Fruit fly (Drosophila melanogaster) whole organism, wandering third instar larva: ENCODE data around the gene CG5846.

Experiments
- Abd-B ChIP-seq: fragments of >200 bp; optimal IDR thresholded peaks from 2 replicates; lab custom pipeline; 2017; ENCODE audit warnings: missing biosample characterization, missing genetic modification characterization
- CG32264 ChIP-seq: fragments of 200-800 bp; sonication (Bioruptor generic); optimal IDR thresholded peaks from 2 replicates; lab custom pipeline; 2016; ENCODE audit warnings: missing biosample characterization, missing genetic modification characterization
- CG9705 ChIP-seq: fragments of 200-800 bp; sonication (Bioruptor generic); optimal IDR thresholded peaks from 2 replicates; lab custom pipeline; 2018; ENCODE audit warnings: missing biosample characterization, mild to moderate bottlenecking, missing genetic modification characterization
- CrebA ChIP-seq: fragments of 200-800 bp; sonication (Bioruptor generic); optimal IDR thresholded peaks from 2 replicates; lab custom pipeline; 2016; ENCODE audit warnings: missing biosample characterization, mild to moderate bottlenecking, missing genetic modification characterization, borderline replicate concordance
- Dfd ChIP-seq: fragments of >200 bp; optimal IDR thresholded peaks from 2 replicates; lab custom pipeline; 2017; ENCODE audit warnings: missing biosample characterization, missing genetic modification characterization
- Dif ChIP-seq: fragments of 200-275, 200-300 bp; sonication (Bioruptor generic); optimal IDR thresholded peaks from 2 replicates; lab custom pipeline; 2018; ENCODE audit warnings: missing biosample characterization, missing genetic modification characterization; ENCODE audit not compliant: partially characterized antibody
- GATAd ChIP-seq: sonication (Bioruptor generic); optimal IDR thresholded peaks from 2 replicates; lab custom pipeline; 2016; ENCODE audit warnings: missing biosample characterization, missing genetic modification characterization
- HLH106 ChIP-seq: fragments of 200-800 bp; optimal IDR thresholded peaks from 3 replicates; lab custom pipeline; 2019; ENCODE audit warnings: missing biosample characterization, mild to moderate bottlenecking, missing genetic modification characterization, moderate library complexity
- Hnf4 ChIP-seq: fragments of 200-800 bp; sonication (Bioruptor generic); optimal IDR thresholded peaks from 2 replicates; lab custom pipeline; 2016; ENCODE audit warnings: missing biosample characterization, mild to moderate bottlenecking, missing genetic modification characterization
- Hr78 ChIP-seq: fragments of >200 bp; optimal IDR thresholded peaks from 2 replicates; lab custom pipeline; 2017; ENCODE audit warnings: missing biosample characterization, missing genetic modification characterization
- Hr83 ChIP-seq: fragments of 200-300 bp; sonication (Bioruptor generic); optimal IDR thresholded peaks from 2 replicates; lab custom pipeline; 2016; ENCODE audit warnings: missing biosample characterization, mild to moderate bottlenecking, missing genetic modification characterization, moderate library complexity; ENCODE audit not compliant: poor library complexity, severe bottlenecking
- Jra ChIP-seq: sonication (Bioruptor generic); optimal IDR thresholded peaks from 2 replicates; lab custom pipeline; 2016; ENCODE audit warnings: missing biosample characterization, missing genetic modification characterization
- Mio ChIP-seq: sonication (Bioruptor generic); optimal IDR thresholded peaks from 2 replicates; lab custom pipeline; 2016; ENCODE audit warnings: missing biosample characterization, missing genetic modification characterization
- Myc ChIP-seq: fragments of >200 bp; optimal IDR thresholded peaks from 2 replicates; lab custom pipeline; 2017
- N ChIP-seq: fragments of >200 bp; optimal IDR thresholded peaks from 2 replicates; lab custom pipeline; 2018; ENCODE audit warnings: missing biosample characterization, missing external identifiers, missing genetic modification characterization
- OdsH ChIP-seq: fragments of 200-800 bp; sonication (Bioruptor generic); optimal IDR thresholded peaks from 2 replicates; lab custom pipeline; 2016; ENCODE audit warnings: missing biosample characterization, mild to moderate bottlenecking, missing genetic modification characterization
- Rel ChIP-seq, 2 experiments: fragments of 200-800 bp; sonication (Bioruptor generic) in 1 of 2; optimal IDR thresholded peaks; 2 replicates in 1 of 2; 3 replicates in 1 of 2; lab custom pipeline; 2016 to 2019; ENCODE audit warnings: mild to moderate bottlenecking in 2 of 2, missing biosample characterization in 2 of 2, missing genetic modification characterization in 2 of 2, moderate library complexity in 1 of 2
- Sp1 ChIP-seq: fragments of 200-800 bp; sonication (Bioruptor generic); optimal IDR thresholded peaks from 3 replicates; lab custom pipeline; 2019; ENCODE audit warnings: missing biosample characterization, mild to moderate bottlenecking, missing genetic modification characterization, moderate library complexity
- Vsx2 ChIP-seq: fragments of 200-300, 225-300 bp; sonication (Bioruptor generic); optimal IDR thresholded peaks from 2 replicates; lab custom pipeline; 2018; ENCODE audit warnings: missing biosample characterization, missing genetic modification characterization; ENCODE audit not compliant: partially characterized antibody
- br ChIP-seq: fragments of 200-800 bp; sonication (Bioruptor generic); optimal IDR thresholded peaks from 2 replicates; lab custom pipeline; 2016; ENCODE audit warnings: missing biosample characterization, missing genetic modification characterization
- brk ChIP-seq: fragments of 200-800 bp; sonication (Bioruptor generic); optimal IDR thresholded peaks from 2 replicates; lab custom pipeline; 2016; ENCODE audit warnings: missing biosample characterization, mild to moderate bottlenecking, missing genetic modification characterization
- dl ChIP-seq, 2 experiments: fragments of 175-275, 200-275 bp in 1 of 2; fragments of 200-275 bp in 1 of 2; sonication (Bioruptor generic); optimal IDR thresholded peaks; lab custom pipeline; 2018; ENCODE audit warnings: mild to moderate bottlenecking in 2 of 2, missing biosample characterization in 2 of 2, missing genetic modification characterization in 2 of 2, moderate library complexity in 2 of 2; ENCODE audit not compliant: partially characterized antibody in 2 of 2, insufficient read depth in 1 of 2
- dmrt93B ChIP-seq: fragments of 200-800 bp; sonication (Bioruptor generic); optimal IDR thresholded peaks from 2 replicates; lab custom pipeline; 2018; ENCODE audit warnings: missing biosample characterization, mild to moderate bottlenecking, missing genetic modification characterization
- dsf ChIP-seq: sonication (Bioruptor generic); optimal IDR thresholded peaks from 2 replicates; lab custom pipeline; 2016; ENCODE audit warnings: missing biosample characterization, missing genetic modification characterization, borderline replicate concordance
- ey ChIP-seq: fragments of 200-800 bp; sonication (Bioruptor generic); optimal IDR thresholded peaks from 2 replicates; lab custom pipeline; 2016; ENCODE audit warnings: missing biosample characterization, missing genetic modification characterization
- foxo ChIP-seq, 2 experiments: fragments of 200-800 bp; sonication (Bioruptor generic); optimal IDR thresholded peaks; 2 replicates in 1 of 2; 3 replicates in 1 of 2; lab custom pipeline; 2016 to 2017; ENCODE audit warnings: missing biosample characterization in 2 of 2, missing genetic modification characterization in 2 of 2
- fru ChIP-seq: fragments of 200-800 bp; sonication (Bioruptor generic); optimal IDR thresholded peaks from 3 replicates; lab custom pipeline; 2016; ENCODE audit warnings: missing biosample characterization, mild to moderate bottlenecking, missing genetic modification characterization
- h ChIP-seq: fragments of 200-800 bp; sonication (Bioruptor generic); optimal IDR thresholded peaks from 3 replicates; lab custom pipeline; 2016; ENCODE audit warnings: missing biosample characterization, mild to moderate bottlenecking, missing genetic modification characterization
- jim ChIP-seq: fragments of 175-275, 200-325 bp; sonication (Bioruptor generic); optimal IDR thresholded peaks from 2 replicates; lab custom pipeline; 2016; ENCODE audit warnings: missing biosample characterization, mild to moderate bottlenecking, missing genetic modification characterization
- lola ChIP-seq: fragments of >200 bp; optimal IDR thresholded peaks from 2 replicates; lab custom pipeline; 2017; ENCODE audit warnings: missing biosample characterization, missing genetic modification characterization
- pan ChIP-seq: fragments of >200 bp; optimal IDR thresholded peaks from 2 replicates; lab custom pipeline; 2017
- psq ChIP-seq: fragments of 200-800 bp; sonication (Bioruptor generic); optimal IDR thresholded peaks from 3 replicates; lab custom pipeline; 2017; ENCODE audit warnings: missing biosample characterization, mild to moderate bottlenecking, missing genetic modification characterization, moderate library complexity
- rgr ChIP-seq: fragments of 200-800 bp; sonication (Bioruptor generic); optimal IDR thresholded peaks from 3 replicates; lab custom pipeline; 2016; ENCODE audit warnings: missing biosample characterization, mild to moderate bottlenecking, missing genetic modification characterization
- sage ChIP-seq: fragments of 200-800 bp; sonication (Bioruptor generic); optimal IDR thresholded peaks from 2 replicates; lab custom pipeline; 2016; ENCODE audit warnings: missing biosample characterization, mild to moderate bottlenecking, missing genetic modification characterization
- sv ChIP-seq: fragments of 200-800 bp; sonication (Bioruptor generic); optimal IDR thresholded peaks from 3 replicates; lab custom pipeline; 2016; ENCODE audit warnings: missing biosample characterization, missing genetic modification characterization
- tai ChIP-seq: sonication (Bioruptor generic); optimal IDR thresholded peaks from 2 replicates; lab custom pipeline; 2016; ENCODE audit warnings: missing biosample characterization, missing genetic modification characterization
- usp ChIP-seq: fragments of >200 bp; optimal IDR thresholded peaks from 2 replicates; lab custom pipeline; 2017; ENCODE audit warnings: missing biosample characterization, missing genetic modification characterization
- woc ChIP-seq: sonication (Bioruptor generic); optimal IDR thresholded peaks from 2 replicates; lab custom pipeline; 2016; ENCODE audit warnings: missing biosample characterization, mild to moderate bottlenecking, missing genetic modification characterization

CG5846 gene

DNA sequence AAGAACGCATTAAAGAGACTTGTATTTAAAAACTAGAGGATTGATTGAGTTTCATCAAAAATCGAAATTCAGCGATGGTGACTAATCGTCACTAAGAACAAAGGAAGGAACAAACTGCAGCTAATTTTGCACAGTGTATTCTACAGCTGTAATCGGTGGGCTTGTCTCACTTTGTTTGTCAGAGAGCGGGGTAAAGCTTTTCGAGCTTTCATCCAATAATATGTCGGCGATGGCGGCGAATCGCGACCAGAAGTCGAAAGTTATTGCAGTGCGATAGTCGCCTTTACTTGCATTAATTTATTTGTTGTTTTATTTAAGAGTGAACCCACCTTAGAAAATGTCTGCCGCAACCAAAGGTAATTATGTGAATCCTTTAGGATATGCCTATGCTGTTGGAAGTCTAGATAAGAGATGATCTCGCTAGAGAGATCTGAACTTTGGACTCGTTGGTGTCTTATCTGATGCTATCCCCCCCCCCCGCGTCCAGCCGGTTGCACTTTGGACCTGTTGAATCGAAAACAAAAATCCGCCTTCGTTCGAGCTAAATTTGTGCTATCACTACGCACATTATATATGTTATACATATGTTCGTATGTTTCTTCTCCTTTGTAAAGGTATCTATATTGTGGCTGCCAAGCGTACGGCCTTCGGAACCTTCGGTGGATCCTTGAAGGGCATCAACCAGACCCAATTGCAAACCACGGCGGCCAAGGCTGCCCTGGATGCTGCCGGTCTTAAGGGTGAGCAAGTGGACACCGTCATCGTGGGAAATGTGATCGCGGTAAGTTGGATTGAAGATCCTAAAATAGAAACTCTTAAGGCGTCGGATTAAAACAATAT lies 41.8 kb downstream of the CG5846 start, which contains the start of gene yip2:
Gene yip2, plus strand, starts transcription at position 243 of the 840 bp plus-strand sequence.
- TF ChIP-seq Hr83 (peak; percentile 22), Abd-B (no peak), OdsH (GFP tag; lab: Kevin White, UChicago) (peak; percentile 35), foxo (GFP tag; optimal IDR thresholded peaks at IDR 0.05; lab: Kevin White, UChicago) (peak; percentile 17 to 59), rgr (GFP tag; lab: Kevin White, UChicago) (peak; percentile 61), Jra (peak; percentile 85), br (peak; percentile 65), Myc (no peak), Vsx2 (GFP tag; lab: Kevin White, UChicago) (no peak), lola (GFP tag; lab: Kevin White, UChicago) (no peak), N (no peak), woc (GFP tag; lab: Kevin White, UChicago) (peak; percentile 61), Dfd (GFP tag; lab: Kevin White, UChicago) (no peak), sage (GFP tag; lab: Kevin White, UChicago) (peak; percentile 58), fru (peak; percentile 64), pan (lab: Kevin White, UChicago) (no peak), Dif (GFP tag; lab: Kevin White, UChicago) (no peak), Mio (GFP tag; lab: Kevin White, UChicago) (no peak), ey (GFP tag; lab: Kevin White, UChicago) (peak; percentile 42), brk (GFP tag; lab: Kevin White, UChicago) (no peak), psq (GFP tag; lab: Kevin White, UChicago) (peak; percentile 43), sv (GFP tag; lab: Kevin White, UChicago) (peak; percentile 26), h (peak; percentile 61), dsf (peak; percentile 19), Sp1 (peak; percentile 82), dmrt93B (GFP tag; lab: Kevin White, UChicago) (no peak), CG9705 (GFP tag; lab: Kevin White, UChicago) (peak; percentile 48), HLH106 (peak; percentile 35), Rel (GFP tag; optimal IDR thresholded peaks at IDR 0.05; lab: Kevin White, UChicago) (peak; percentile 86), Rel (tag; optimal IDR thresholded peaks at IDR 0.05; lab: Kevin White, UChicago) (peak; percentile 71), Hnf4 (GFP tag; lab: Kevin White, UChicago) (peak; percentile 100)
- TF ChIP-seq, all 38 proteins: peak for 19

DNA sequence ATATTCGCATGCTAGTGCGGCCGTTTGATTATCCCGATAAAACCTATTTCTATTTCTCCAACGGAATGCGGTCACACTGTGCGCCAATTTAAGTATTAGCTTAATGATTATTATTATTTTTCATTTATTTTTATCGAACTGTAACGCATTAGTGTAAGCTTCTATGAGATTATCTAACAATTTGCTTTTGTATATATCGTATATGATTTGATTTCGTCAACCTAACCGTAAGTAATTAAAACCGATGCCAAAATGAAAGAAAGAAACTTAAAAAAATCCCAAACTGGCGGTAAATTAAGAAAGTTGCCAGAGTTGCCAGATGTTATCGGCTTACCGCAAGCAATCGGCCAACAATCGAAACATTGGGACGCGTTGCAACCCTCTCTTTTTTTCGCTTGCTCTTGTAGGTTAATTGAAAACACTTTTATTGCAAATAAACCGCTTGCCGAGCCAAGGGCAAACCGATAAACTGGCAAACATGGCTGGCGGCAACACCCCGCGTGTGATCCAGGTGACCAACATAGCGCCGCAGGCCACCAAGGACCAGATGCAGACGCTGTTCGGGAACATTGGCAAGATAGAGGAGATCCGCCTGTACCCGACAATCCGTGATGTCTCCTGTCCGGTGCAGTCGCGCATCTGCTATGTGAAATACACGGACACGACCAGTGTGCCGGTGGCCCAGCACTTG lies 44.3 kb downstream of the CG5846 start, which contains the start of the genes Etl1 and Srp54:
Gene Etl1, minus strand, starts transcription at position 39 of the 691 bp plus-strand sequence.
Gene Srp54, plus strand, starts transcription at position 342 of the 691 bp plus-strand sequence.
- TF ChIP-seq h (peak; percentile 13), dsf (no peak), Jra (peak; percentile 30), sv (GFP tag; lab: Kevin White, UChicago) (no peak), pan (lab: Kevin White, UChicago) (no peak), OdsH (GFP tag; lab: Kevin White, UChicago) (no peak), Hr83 (peak; percentile 2), CrebA (GFP tag; lab: Kevin White, UChicago) (no peak), lola (GFP tag; lab: Kevin White, UChicago) (no peak), brk (GFP tag; lab: Kevin White, UChicago) (no peak), Vsx2 (GFP tag; lab: Kevin White, UChicago) (no peak), Rel (GFP tag; optimal IDR thresholded peaks at IDR 0.05; lab: Kevin White, UChicago) (no peak), Rel (tag; optimal IDR thresholded peaks at IDR 0.05; lab: Kevin White, UChicago) (peak; percentile 1), GATAd (GFP tag; lab: Kevin White, UChicago) (no peak), Myc (peak; percentile 2), Hnf4 (GFP tag; lab: Kevin White, UChicago) (peak; percentile 31), Mio (GFP tag; lab: Kevin White, UChicago) (no peak), CG32264 (no peak), fru (no peak), tai (no peak), Dif (GFP tag; lab: Kevin White, UChicago) (no peak), Abd-B (no peak), foxo (GFP tag; optimal IDR thresholded peaks at IDR 0.05; lab: Kevin White, UChicago) (peak in 1 of 2 experiments; percentile 25), br (no peak), usp (no peak), ey (GFP tag; lab: Kevin White, UChicago) (no peak), CG9705 (GFP tag; lab: Kevin White, UChicago) (no peak), sage (GFP tag; lab: Kevin White, UChicago) (no peak), Dfd (GFP tag; lab: Kevin White, UChicago) (no peak), woc (GFP tag; lab: Kevin White, UChicago) (no peak), rgr (GFP tag; lab: Kevin White, UChicago) (no peak), HLH106 (no peak), psq (GFP tag; lab: Kevin White, UChicago) (no peak), dl (GFP tag; optimal IDR thresholded peaks at IDR 0.05; lab: Kevin White, UChicago; ENCODE audit: insufficient read depth in 1 of 2, partially characterized antibody in 2 of 2) (no peak), N (no peak), dmrt93B (GFP tag; lab: Kevin White, UChicago) (no peak), Hr78 (GFP tag; lab: Kevin White, UChicago) (no peak), jim (GFP tag; lab: Kevin White, UChicago) (no peak), Sp1 (no peak)
